Fruit fly (Drosophila melanogaster) whole organism, embryonic: ENCODE data around the gene Tcs6.

ENCODE experiments used
- B-H2 ChIP-seq: fragments of 200-800 bp; sonication (Bioruptor generic); optimal IDR thresholded peaks from 2 replicates; lab custom pipeline; 2018; ENCODE audit warnings: missing biosample characterization, mild to moderate bottlenecking, missing genetic modification characterization
- CG10209 ChIP-seq: fragments of 200-800 bp; sonication (Bioruptor generic); optimal IDR thresholded peaks from 3 replicates; lab custom pipeline; 2017; ENCODE audit warnings: missing biosample characterization, mild to moderate bottlenecking, missing genetic modification characterization, missing genetic modification reagents
- CG10462 ChIP-seq: fragments of 200-800 bp; sonication (Bioruptor generic); optimal IDR thresholded peaks from 2 replicates; lab custom pipeline; 2016; ENCODE audit warnings: missing biosample characterization, missing genetic modification characterization
- CG10959 ChIP-seq: fragments of 200-800 bp; sonication (Bioruptor generic); IDR thresholded peaks from 2 replicates; pipeline ENCODE4 v1.3.6; 2022; ENCODE audit warnings: missing biosample characterization, missing genetic modification characterization
- CG12391 ChIP-seq: fragments of 200-800 bp; sonication (Bioruptor generic); optimal IDR thresholded peaks from 3 replicates; lab custom pipeline; 2018; ENCODE audit warnings: missing biosample characterization, mild to moderate bottlenecking, missing genetic modification characterization, moderate library complexity
- CG12744 ChIP-seq: fragments of 200-800 bp; sonication (Bioruptor generic); optimal IDR thresholded peaks from 2 replicates; lab custom pipeline; 2016; ENCODE audit warnings: missing biosample characterization, missing genetic modification characterization
- CG15073 ChIP-seq: fragments of 200-800 bp; sonication (Bioruptor generic); optimal IDR thresholded peaks from 2 replicates; lab custom pipeline; 2016; ENCODE audit warnings: missing biosample characterization, missing genetic modification characterization
- CG15514 ChIP-seq: fragments of 200-800 bp; sonication (Bioruptor generic); optimal IDR thresholded peaks from 3 replicates; lab custom pipeline; 2017; ENCODE audit warnings: missing biosample characterization, missing genetic modification characterization, mild to moderate bottlenecking, moderate library complexity, missing genetic modification reagents
- CG2712 ChIP-seq: fragments of 200-800 bp; optimal IDR thresholded peaks from 3 replicates; lab custom pipeline; 2019; ENCODE audit warnings: missing biosample characterization, mild to moderate bottlenecking, missing genetic modification characterization, moderate library complexity
- CG3065 ChIP-seq: fragments of 200-800 bp; sonication (Bioruptor generic); optimal IDR thresholded peaks from 2 replicates; lab custom pipeline; 2016; ENCODE audit warnings: missing biosample characterization, missing genetic modification characterization
- CG31365 ChIP-seq: fragments of 200-800 bp; sonication (Bioruptor generic); optimal IDR thresholded peaks from 2 replicates; lab custom pipeline; 2018; ENCODE audit warnings: missing biosample characterization, mild to moderate bottlenecking, missing genetic modification characterization
- CG3407 ChIP-seq: fragments of 200-800 bp; sonication (Bioruptor generic); optimal IDR thresholded peaks from 2 replicates; lab custom pipeline; 2018; ENCODE audit warnings: missing biosample characterization, mild to moderate bottlenecking, missing genetic modification characterization
- CG5953 ChIP-seq: fragments of 200-800 bp; sonication (Bioruptor generic); IDR thresholded peaks from 2 replicates; pipeline ENCODE4 v1.3.6; 2022; ENCODE audit warnings: missing biosample characterization, missing genetic modification characterization
- CG6791 ChIP-seq: fragments of 200-800 bp; sonication (Bioruptor generic); IDR thresholded peaks from 3 replicates; pipeline ENCODE4 v1.3.6; 2022; ENCODE audit warnings: missing biosample characterization, missing genetic modification characterization; ENCODE audit not compliant: partially characterized antibody
- CG8281 ChIP-seq: fragments of 200-800 bp; sonication (Bioruptor generic); optimal IDR thresholded peaks from 2 replicates; lab custom pipeline; 2018; ENCODE audit warnings: missing biosample characterization, mild to moderate bottlenecking, missing genetic modification characterization, moderate library complexity
- CG8944 ChIP-seq: fragments of 200-800 bp; sonication (Bioruptor generic); optimal IDR thresholded peaks from 3 replicates; lab custom pipeline; 2016; ENCODE audit warnings: missing biosample characterization, missing genetic modification characterization
- CTCF ChIP-seq: fragments of 200-800 bp; sonication (Bioruptor generic); optimal IDR thresholded peaks from 2 replicates; lab custom pipeline; 2017; ENCODE audit warnings: missing biosample characterization, mild to moderate bottlenecking, missing genetic modification characterization, moderate library complexity
- HLH3B ChIP-seq: fragments of 200-800 bp; sonication (Bioruptor generic); IDR thresholded peaks from 2 replicates; pipeline ENCODE4 v1.3.6; 2022; ENCODE audit warnings: missing biosample characterization, missing genetic modification characterization
- Hr78 ChIP-seq, 2 experiments: fragments of 200-800 bp in 1 of 2; fragments of >200 bp in 1 of 2; sonication (Bioruptor generic) in 1 of 2; optimal IDR thresholded peaks; 2 replicates each; lab custom pipeline; 2017 to 2019; ENCODE audit warnings: missing biosample characterization in 2 of 2, missing genetic modification characterization in 2 of 2, mild to moderate bottlenecking in 1 of 2, moderate library complexity in 1 of 2
- Kr ChIP-seq: fragments of 200-800 bp; sonication (Bioruptor generic); optimal IDR thresholded peaks from 2 replicates; lab custom pipeline; 2017; ENCODE audit warnings: missing biosample characterization, mild to moderate bottlenecking, missing genetic modification characterization
- Lhr ChIP-seq: fragments of 200-800 bp; sonication (Bioruptor generic); optimal IDR thresholded peaks from 3 replicates; lab custom pipeline; 2017; ENCODE audit warnings: mild to moderate bottlenecking, missing biosample characterization, missing genetic modification reagents, missing genetic modification characterization
- NC2α ChIP-seq: fragments of 200-800 bp; sonication (Bioruptor generic); optimal IDR thresholded peaks from 2 replicates; lab custom pipeline; 2016; ENCODE audit warnings: missing biosample characterization, missing genetic modification characterization
- NFAT ChIP-seq: fragments of 200-800 bp; sonication (Bioruptor generic); IDR thresholded peaks from 2 replicates; pipeline ENCODE4 v1.3.6; 2022; ENCODE audit warnings: missing biosample characterization, missing genetic modification characterization
- NfI ChIP-seq: fragments of 200-800 bp; sonication (Bioruptor generic); optimal IDR thresholded peaks from 3 replicates; lab custom pipeline; 2018; ENCODE audit warnings: missing biosample characterization, mild to moderate bottlenecking, missing genetic modification characterization, moderate library complexity
- Oli ChIP-seq: fragments of 200-800 bp; sonication (Bioruptor generic); optimal IDR thresholded peaks from 2 replicates; lab custom pipeline; 2018; ENCODE audit warnings: missing biosample characterization, mild to moderate bottlenecking, missing genetic modification characterization, moderate library complexity
- Scr ChIP-seq: fragments of 200-800 bp; sonication (Bioruptor generic); IDR thresholded peaks from 2 replicates; pipeline ENCODE4 v1.3.6; 2022; ENCODE audit warnings: missing biosample characterization, missing genetic modification characterization; ENCODE audit not compliant: partially characterized antibody
- Side ChIP-seq: fragments of 200-800 bp; sonication (Bioruptor generic); optimal IDR thresholded peaks from 2 replicates; lab custom pipeline; 2016; ENCODE audit warnings: missing biosample characterization, missing genetic modification characterization
- Sry-β ChIP-seq: fragments of 200-800 bp; sonication (Bioruptor generic); optimal IDR thresholded peaks from 2 replicates; lab custom pipeline; 2018; ENCODE audit warnings: missing biosample characterization, mild to moderate bottlenecking, missing genetic modification characterization, moderate library complexity
- Ssrp ChIP-seq: fragments of 200-800 bp; sonication (Bioruptor generic); optimal IDR thresholded peaks from 2 replicates; lab custom pipeline; 2018; ENCODE audit warnings: missing biosample characterization, mild to moderate bottlenecking, missing genetic modification characterization, moderate library complexity
- Stat92E ChIP-seq, 3 experiments: fragments of >200 bp in 2 of 3; fragments of 200-800 bp in 1 of 3; sonication (Bioruptor generic) in 1 of 3; optimal IDR thresholded peaks; 2 replicates each; lab custom pipeline; 2017 to 2019; ENCODE audit warnings: missing biosample characterization in 3 of 3, missing genetic modification characterization in 3 of 3, mild to moderate bottlenecking in 1 of 3, moderate library complexity in 1 of 3
- Taf1 ChIP-seq: fragments of 200-800 bp; sonication (Bioruptor generic); IDR thresholded peaks from 2 replicates; pipeline ENCODE4 v1.3.6; 2022; ENCODE audit warnings: missing biosample characterization, missing genetic modification characterization
- Tbp ChIP-seq: fragments of >200 bp; optimal IDR thresholded peaks from 2 replicates; lab custom pipeline; 2018; ENCODE audit warnings: missing biosample characterization, missing genetic modification characterization
- aop ChIP-seq: fragments of 200-800 bp; sonication (Bioruptor generic); IDR thresholded peaks from 2 replicates; pipeline ENCODE4 v1.3.6; 2022; ENCODE audit warnings: missing biosample characterization, missing genetic modification characterization
- ap ChIP-seq: fragments of 200-800 bp; sonication (Bioruptor generic); IDR thresholded peaks from 2 replicates; pipeline ENCODE4 v1.3.6; 2022; ENCODE audit warnings: missing biosample characterization, missing genetic modification characterization
- ash1 ChIP-seq: fragments of 200-800 bp; sonication (Bioruptor generic); optimal IDR thresholded peaks from 2 replicates; lab custom pipeline; 2018; ENCODE audit warnings: missing biosample characterization, mild to moderate bottlenecking, missing genetic modification characterization
- corto ChIP-seq: fragments of 200-800 bp; sonication (Bioruptor generic); optimal IDR thresholded peaks from 2 replicates; lab custom pipeline; 2016; ENCODE audit warnings: missing biosample characterization, mild to moderate bottlenecking, missing genetic modification characterization, moderate library complexity
- dm ChIP-seq: fragments of 200-800 bp; sonication (Bioruptor generic); optimal IDR thresholded peaks from 3 replicates; lab custom pipeline; 2016; ENCODE audit warnings: missing biosample characterization, missing genetic modification characterization
- dmrt11E ChIP-seq: fragments of 200-800 bp; sonication (Bioruptor generic); optimal IDR thresholded peaks from 3 replicates; lab custom pipeline; 2018; ENCODE audit warnings: missing biosample characterization, mild to moderate bottlenecking, missing genetic modification characterization, moderate library complexity
- ems ChIP-seq: fragments of 200-800 bp; sonication (Bioruptor generic); optimal IDR thresholded peaks from 3 replicates; lab custom pipeline; 2016; ENCODE audit warnings: missing biosample characterization, missing genetic modification characterization
- en ChIP-seq: fragments of 200-800 bp; sonication (Bioruptor generic); optimal IDR thresholded peaks from 2 replicates; lab custom pipeline; 2016; ENCODE audit warnings: missing biosample characterization, missing genetic modification characterization
- exex ChIP-seq: fragments of 200-800 bp; sonication (Bioruptor generic); optimal IDR thresholded peaks from 4 replicates; lab custom pipeline; 2018; ENCODE audit warnings: missing biosample characterization, mild to moderate bottlenecking, missing genetic modification characterization, moderate library complexity
- eyg ChIP-seq: fragments of 200-800 bp; sonication (Bioruptor generic); optimal IDR thresholded peaks from 3 replicates; lab custom pipeline; 2016; ENCODE audit warnings: missing biosample characterization, missing genetic modification characterization
- grau ChIP-seq: fragments of 200-800 bp; optimal IDR thresholded peaks from 3 replicates; lab custom pipeline; 2019; ENCODE audit warnings: missing biosample characterization, mild to moderate bottlenecking, missing genetic modification characterization, moderate library complexity
- gsb ChIP-seq: fragments of 200-800 bp; sonication (Bioruptor generic); IDR thresholded peaks from 2 replicates; pipeline ENCODE4 v1.3.6; 2022; ENCODE audit warnings: missing biosample characterization, missing genetic modification characterization
- jigr1 ChIP-seq: fragments of 200-800 bp; sonication (Bioruptor generic); IDR thresholded peaks from 3 replicates; pipeline ENCODE4 v1.3.6; 2022; ENCODE audit warnings: missing biosample characterization, missing genetic modification characterization
- pita ChIP-seq: fragments of 200-800 bp; sonication (Bioruptor generic); optimal IDR thresholded peaks from 2 replicates; lab custom pipeline; 2017; ENCODE audit warnings: missing biosample characterization, mild to moderate bottlenecking, missing genetic modification characterization
- salm ChIP-seq: fragments of 200-800 bp; sonication (Bioruptor generic); optimal IDR thresholded peaks from 2 replicates; lab custom pipeline; 2018; ENCODE audit warnings: missing biosample characterization, mild to moderate bottlenecking, missing genetic modification characterization
- sd ChIP-seq: fragments of 200-800 bp; sonication (Bioruptor generic); optimal IDR thresholded peaks from 3 replicates; lab custom pipeline; 2018; ENCODE audit warnings: missing biosample characterization, mild to moderate bottlenecking, missing genetic modification characterization, moderate library complexity
- sens ChIP-seq: fragments of 200-800 bp; sonication (Bioruptor generic); peaks from one replicate; lab custom pipeline; 2016; ENCODE audit warnings: missing biosample characterization, missing genetic modification characterization
- so ChIP-seq: fragments of 200-800 bp; sonication (Bioruptor generic); IDR thresholded peaks from 3 replicates; pipeline ENCODE4 v1.3.6; 2022; ENCODE audit warnings: missing biosample characterization, missing genetic modification characterization
- sob ChIP-seq: fragments of 200-800 bp; sonication (Bioruptor generic); IDR thresholded peaks from 2 replicates; pipeline ENCODE4 v1.3.6; 2022; ENCODE audit warnings: missing biosample characterization, missing genetic modification characterization

Tcs6 gene

DNA sequence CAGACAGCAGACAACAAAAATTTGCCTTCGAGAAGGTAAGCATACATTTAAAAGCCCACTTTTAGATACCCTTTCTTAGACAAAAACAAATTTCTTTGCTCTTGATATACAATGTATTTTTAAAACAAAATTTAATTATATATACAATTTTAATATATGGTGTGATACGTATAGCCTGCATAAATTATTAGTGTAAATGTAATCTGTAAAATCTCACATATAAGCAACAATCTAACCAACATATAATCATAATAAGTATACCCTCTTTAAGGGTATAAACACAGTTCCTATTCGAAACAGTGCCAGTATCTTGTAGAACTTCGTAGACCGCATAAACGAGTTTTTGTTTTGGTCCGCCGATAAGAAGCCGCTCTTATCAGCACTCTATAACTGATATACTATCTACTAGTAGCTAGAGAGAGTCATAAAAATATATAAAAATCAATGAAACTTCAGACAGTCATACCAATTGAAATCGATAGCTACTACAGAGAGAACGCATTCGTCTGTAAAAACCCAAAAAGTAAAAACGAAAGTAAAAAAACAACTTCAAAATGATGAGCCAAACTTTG, 43.7 kb downstream of the Tcs6 start, which contains the start of gene Kaz-m1 (continued):
- no peak for TF ChIP-seq Scr (GFP tag; lab: Robert Waterston, UW)
- no peak; the same call in 1 of the 2 replicates for TF ChIP-seq HLH3B (GFP tag; lab: Robert Waterston, UW)
- TF ChIP-seq CG31365, result no peak
- peak; percentile 57 for TF ChIP-seq Ssrp (tag; lab: Kevin White, UChicago)
- no peak for TF ChIP-seq so (GFP tag; lab: Robert Waterston, UW)
- no peak for TF ChIP-seq eyg (GFP tag; lab: Kevin White, UChicago)
- TF ChIP-seq Taf1 (GFP tag; lab: Robert Waterston, UW), result 0 out of 2 replicates have a peak, but pooled peaks have one; percentile 6
- no peak for TF ChIP-seq NC2α
- no peak for TF ChIP-seq Sry-β (GFP tag; lab: Kevin White, UChicago)
- no peak for TF ChIP-seq ash1 (GFP tag; lab: Kevin White, UChicago)
- no peak for TF ChIP-seq NfI
- TF ChIP-seq CG5953 (GFP tag; lab: Robert Waterston, UW), result no peak
- no peak for TF ChIP-seq CG15073 (GFP tag; lab: Kevin White, UChicago)
- no peak for TF ChIP-seq Tbp (GFP tag; lab: Kevin White, UChicago)
- TF ChIP-seq Stat92E (GFP tag; optimal IDR thresholded peaks at IDR 0.05; lab: Kevin White, UChicago), result peak in 1 of 3 experiments; percentile 51
- 0 out of 2 replicates have a peak, but pooled peaks have one; percentile 24 for TF ChIP-seq sob (GFP tag; lab: Robert Waterston, UW)
- no peak for TF ChIP-seq CTCF (GFP tag; lab: Kevin White, UChicago)
- TF ChIP-seq CG8944 (GFP tag; lab: Kevin White, UChicago), result no peak
- no peak for TF ChIP-seq sens (GFP tag; lab: Kevin White, UChicago)
- no peak for TF ChIP-seq Side
- no peak for TF ChIP-seq sd (tag; lab: Kevin White, UChicago)
- peak; percentile 9 for TF ChIP-seq salm (tag; lab: Kevin White, UChicago)
- peak; percentile 46 for TF ChIP-seq CG10209 (GFP tag; lab: Kevin White, UChicago)
- TF ChIP-seq B-H2 (GFP tag; lab: Kevin White, UChicago), result peak; percentile 6
- peak; percentile 75 for TF ChIP-seq grau (tag; lab: Kevin White, UChicago)
- no peak for TF ChIP-seq CG10959 (GFP tag; lab: Robert Waterston, UW)
- TF ChIP-seq CG3065 (GFP tag; lab: Kevin White, UChicago), result no peak
- TF ChIP-seq dmrt11E, result peak; percentile 73
- peak; percentile 65 for TF ChIP-seq Oli (tag; lab: Kevin White, UChicago)
- TF ChIP-seq ems (GFP tag; lab: Kevin White, UChicago), result no peak
- TF ChIP-seq pita (GFP tag; lab: Kevin White, UChicago), result no peak
- no peak for TF ChIP-seq gsb
- no peak for TF ChIP-seq CG6791 (GFP tag; lab: Robert Waterston, UW)
- TF ChIP-seq CG10462 (GFP tag; lab: Kevin White, UChicago), result no peak
- TF ChIP-seq aop, result no peak
- no peak for TF ChIP-seq dm (GFP tag; lab: Kevin White, UChicago)
- peak; percentile 14 for TF ChIP-seq CG3407 (GFP tag; lab: Kevin White, UChicago)
- TF ChIP-seq CG12744 (GFP tag; lab: Kevin White, UChicago), result no peak
- TF ChIP-seq exex (tag; lab: Kevin White, UChicago), result peak; percentile 41
- no peak for TF ChIP-seq NFAT
- no peak for TF ChIP-seq ap (GFP tag; lab: Robert Waterston, UW)
- no peak for TF ChIP-seq CG15514 (GFP tag; lab: Kevin White, UChicago)
- peak; percentile 69 for TF ChIP-seq CG12391 (tag; lab: Kevin White, UChicago)
- no peak for TF ChIP-seq jigr1
- no peak for TF ChIP-seq Lhr (GFP tag; lab: Kevin White, UChicago)
- TF ChIP-seq CG2712 (tag; lab: Kevin White, UChicago), result peak; percentile 81
- no peak for TF ChIP-seq en (GFP tag; lab: Kevin White, UChicago)
- TF ChIP-seq Hr78 (GFP tag; optimal IDR thresholded peaks at IDR 0.05; lab: Kevin White, UChicago), result peak in 1 of 2 experiments; percentile 22
- TF ChIP-seq CG8281 (tag; lab: Kevin White, UChicago), result peak; percentile 39
- no peak for TF ChIP-seq corto
- no peak for TF ChIP-seq Kr
